Fruit fly (Drosophila melanogaster): ENCODE measurements around the gene nolo.

nolo gene

DNA sequence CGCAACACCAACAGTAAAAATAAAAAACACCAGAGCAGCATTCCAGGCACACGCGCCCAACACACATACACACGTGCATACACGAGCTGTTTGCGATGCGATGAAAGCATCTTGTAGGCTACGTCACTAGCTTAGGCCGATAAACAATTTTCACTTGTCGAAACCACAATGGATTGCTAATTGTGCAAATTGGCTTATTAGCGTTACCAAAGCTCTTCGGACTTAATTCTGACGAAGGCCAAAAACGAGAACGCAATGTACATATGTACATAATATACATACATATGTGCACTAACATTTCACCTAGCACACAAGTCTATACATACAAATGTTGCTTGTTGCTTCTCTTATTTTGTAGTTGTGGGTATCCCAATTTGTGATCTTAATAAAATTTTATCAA is 72.8 kb downstream of the nolo start:
- TF ChIP-seq CG8478 (optimal IDR thresholded peaks at IDR 0.05) = no peak

DNA sequence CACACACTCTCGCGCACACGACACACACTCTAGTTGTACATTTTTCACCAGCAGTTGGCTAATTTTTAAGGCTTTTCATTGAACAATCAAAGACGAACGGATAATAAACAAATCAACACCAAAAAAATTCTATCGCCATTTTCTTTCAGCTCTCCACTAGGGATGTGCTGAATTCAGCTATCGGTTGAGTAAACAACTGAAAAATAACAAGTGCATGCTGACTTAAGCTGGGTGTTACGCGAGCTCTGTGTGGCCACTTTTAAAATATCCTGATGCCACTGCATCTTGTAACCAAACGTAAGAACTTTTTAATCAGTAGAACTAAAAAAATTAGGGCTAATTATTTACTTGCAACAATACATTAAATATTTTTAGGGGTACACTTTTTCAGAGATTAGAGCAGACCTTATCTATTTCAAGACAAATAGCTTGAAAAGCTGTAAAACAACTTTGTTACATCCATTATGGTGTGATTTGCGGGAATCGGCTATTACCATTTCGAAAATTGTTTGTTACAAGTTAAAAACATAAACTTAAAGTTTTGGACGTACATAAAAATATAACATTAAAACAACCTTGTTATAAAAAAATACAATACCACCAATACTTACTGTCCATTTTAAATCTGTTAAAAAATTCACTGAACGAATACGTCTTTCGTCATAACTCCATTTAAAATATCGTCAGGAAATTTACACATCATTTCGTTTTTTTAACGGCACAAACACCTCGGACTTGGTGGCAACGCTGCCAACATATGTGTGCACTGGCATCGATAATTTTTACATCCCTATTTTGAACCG is 73.6 kb downstream of the nolo start, which contains the start of the genes step and CG1416:
Gene step, minus strand, starts transcription at position 203 of the 803 bp plus-strand sequence.
Gene CG1416, plus strand, starts transcription at position 747 of the 803 bp plus-strand sequence.
- TF ChIP-seq CG8478 (optimal IDR thresholded peaks at IDR 0.05) = no peak
- peak in 1 of 2 experiments; percentile 36 for TF ChIP-seq CTCF (optimal IDR thresholded peaks at IDR 0.05)

DNA sequence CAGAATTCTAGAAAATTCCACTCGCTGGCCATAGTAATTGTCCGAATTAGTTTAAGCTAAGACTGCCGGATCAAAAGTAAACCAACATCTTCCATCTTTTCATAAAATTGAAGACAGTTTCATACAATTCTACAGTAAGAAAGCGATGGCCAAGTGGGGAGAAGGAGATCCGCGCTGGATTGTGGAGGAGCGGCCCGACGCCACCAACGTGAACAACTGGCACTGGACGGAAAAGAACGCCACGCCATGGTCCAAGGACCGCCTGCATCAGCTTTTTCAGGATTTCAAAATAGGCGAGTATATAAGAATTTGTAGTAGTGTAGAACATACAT is 74.1 kb downstream of the nolo start:
- TF ChIP-seq CG8478 (optimal IDR thresholded peaks at IDR 0.05) (no peak), CTCF (optimal IDR thresholded peaks at IDR 0.05) (no peak)

DNA sequence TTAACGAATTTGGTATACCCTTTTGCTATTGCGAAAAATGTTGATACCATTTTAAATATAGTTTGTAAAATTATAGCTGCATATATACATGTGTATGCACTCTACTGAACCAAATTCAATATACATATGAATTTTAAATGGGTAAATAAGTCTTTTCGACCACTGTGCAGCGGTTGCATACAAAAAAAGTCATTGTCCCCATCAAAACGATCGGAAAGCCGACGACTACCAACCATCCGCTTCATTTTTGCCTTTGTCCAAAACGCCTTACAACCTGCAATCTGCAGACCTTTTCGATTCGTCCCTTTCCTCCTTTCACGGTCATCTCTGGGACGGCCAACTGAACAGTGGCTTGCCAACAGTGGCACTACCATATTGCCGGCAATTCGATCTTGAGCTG is 81.0 kb downstream of the nolo start:
- TF ChIP-seq CG8478 (optimal IDR thresholded peaks at IDR 0.05) = no peak
- TF ChIP-seq CTCF (optimal IDR thresholded peaks at IDR 0.05) = no peak

DNA sequence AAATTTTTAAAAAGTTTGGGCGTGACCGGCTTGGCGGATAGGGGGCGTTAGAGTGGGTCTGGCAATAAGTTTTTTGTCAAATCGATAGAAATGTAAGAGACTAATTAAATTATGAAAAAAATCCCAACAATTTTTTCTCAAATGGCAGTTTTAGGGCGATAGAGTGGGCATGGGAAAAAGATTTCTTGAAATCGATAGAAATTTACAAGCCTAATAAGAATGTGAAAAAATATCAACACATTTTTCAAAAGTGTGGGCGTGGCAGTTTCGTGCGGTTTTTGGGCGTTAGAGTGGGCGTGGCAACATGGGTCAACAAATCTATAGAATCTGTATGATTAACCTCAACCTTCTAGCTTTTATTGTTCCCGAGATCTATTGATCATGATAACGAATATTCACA is 85.6 kb downstream of the nolo start:
- TF ChIP-seq CTCF (optimal IDR thresholded peaks at IDR 0.05) (no peak), CG8478 (optimal IDR thresholded peaks at IDR 0.05) (no peak)
